Worm (Caenorhabditis elegans) whole organism, midembryonic: ENCODE measurements around the gene E02C12.9.
"Not testable (repeated sequence)": the region's sequence is repeated elsewhere in the genome, so short reads cannot be mapped to it uniquely, and the experiment has no call there.

Source experiments
- T22C8.4 ChIP-seq: fragments of 200-800 bp; sonication (Bioruptor generic); IDR thresholded peaks from 2 replicates; pipeline ENCODE4 v1.3.6; 2022; ENCODE audit warnings: missing genetic modification characterization, missing compliant biosample characterization
- cog-1 ChIP-seq: sonication (generic microtip); optimal IDR thresholded peaks from 2 replicates; lab custom pipeline; 2016; ENCODE audit warnings: missing genetic modification characterization, missing compliant biosample characterization
- flt-1 ChIP-seq: fragments of 200-800 bp; sonication (Bioruptor generic); IDR thresholded peaks from 2 replicates; pipeline ENCODE4 v1.3.6; 2022; ENCODE audit warnings: missing genetic modification characterization, missing compliant biosample characterization
- klf-2 ChIP-seq: fragments of 200-800 bp; sonication (Bioruptor generic); conservative IDR thresholded peaks from 2 replicates; pipeline ENCODE4 v1.3.6; 2022; ENCODE audit warnings: missing genetic modification reagents, missing genetic modification characterization, missing compliant biosample characterization
- med-1 ChIP-seq: sonication (generic microtip); optimal IDR thresholded peaks from 2 replicates; lab custom pipeline; 2017; ENCODE audit warnings: missing genetic modification characterization, mild to moderate bottlenecking, missing compliant biosample characterization, antibody characterized with exemption, missing genetic modification reagents; ENCODE audit not compliant: insufficient read depth
- ref-1 ChIP-seq: fragments of 200-800 bp; sonication (Bioruptor generic); conservative IDR thresholded peaks from 2 replicates; pipeline ENCODE4 v1.3.6; 2022; ENCODE audit warnings: missing genetic modification reagents, missing genetic modification characterization, missing compliant biosample characterization
- tab-1 ChIP-seq: fragments of 200-800 bp; sonication (Bioruptor generic); IDR thresholded peaks from 2 replicates; pipeline ENCODE4 v1.3.6; 2022; ENCODE audit warnings: missing genetic modification characterization, missing compliant biosample characterization
- ztf-23 ChIP-seq: fragments of 200-800 bp; sonication (Bioruptor generic); IDR thresholded peaks from 2 replicates; pipeline ENCODE4 v1.3.6; 2022; ENCODE audit warnings: missing genetic modification reagents, missing genetic modification characterization, missing compliant biosample characterization
- ztf-29 ChIP-seq: fragments of 200-800 bp; sonication (Bioruptor generic); IDR thresholded peaks from 2 replicates; pipeline ENCODE4 v1.3.6; 2022; ENCODE audit warnings: missing genetic modification reagents, missing genetic modification characterization, missing compliant biosample characterization

E02C12.9 gene

ce11 chrV:9386143-9386542, 10.9 kb upstream of the E02C12.9 start, which contains the start of gene hum-2:
hum-2 (plus strand) TSS chrV:9386175.
- TF ChIP-seq flt-1 (GFP tag; lab: Robert Waterston, UW): no peak
- no peak for TF ChIP-seq cog-1 (tag; lab: Kevin White, UChicago)
- no peak for TF ChIP-seq klf-2 (GFP tag; lab: Robert Waterston, UW)
- TF ChIP-seq ztf-29 (GFP tag; lab: Robert Waterston, UW): no peak
- TF ChIP-seq T22C8.4 (GFP tag; lab: Robert Waterston, UW): no peak
- TF ChIP-seq med-1: no peak
- no peak for TF ChIP-seq ref-1 (GFP tag; lab: Robert Waterston, UW)
- no peak for TF ChIP-seq tab-1 (GFP tag; lab: Robert Waterston, UW)
- no peak for TF ChIP-seq ztf-23 (GFP tag; lab: Robert Waterston, UW)

- TF ChIP-seq cog-1 (tag; lab: Kevin White, UChicago): no peak
Measured at ce11 chrV:9384949-9385348, 9.7 kb upstream of the E02C12.9 start.

- TF ChIP-seq ztf-29 (GFP tag; lab: Robert Waterston, UW) (no peak), ztf-23 (GFP tag; lab: Robert Waterston, UW) (no peak), tab-1 (GFP tag; lab: Robert Waterston, UW) (no peak), cog-1 (tag; lab: Kevin White, UChicago) (no peak), T22C8.4 (GFP tag; lab: Robert Waterston, UW) (no peak), flt-1 (GFP tag; lab: Robert Waterston, UW) (no peak), ref-1 (GFP tag; lab: Robert Waterston, UW) (no peak), klf-2 (GFP tag; lab: Robert Waterston, UW) (no peak)
Measured at ce11 chrV:9384359-9384758, 9.1 kb upstream of the E02C12.9 start.

ce11 chrV:9382538-9383328, 7.5 kb upstream of the E02C12.9 start:
- TF ChIP-seq ztf-23 (GFP tag; lab: Robert Waterston, UW) (no peak), ztf-29 (GFP tag; lab: Robert Waterston, UW) (no peak), T22C8.4 (GFP tag; lab: Robert Waterston, UW) (peak; percentile 49; the same call in 1 of the 2 replicates), ref-1 (GFP tag; lab: Robert Waterston, UW) (no peak)

DNA sequence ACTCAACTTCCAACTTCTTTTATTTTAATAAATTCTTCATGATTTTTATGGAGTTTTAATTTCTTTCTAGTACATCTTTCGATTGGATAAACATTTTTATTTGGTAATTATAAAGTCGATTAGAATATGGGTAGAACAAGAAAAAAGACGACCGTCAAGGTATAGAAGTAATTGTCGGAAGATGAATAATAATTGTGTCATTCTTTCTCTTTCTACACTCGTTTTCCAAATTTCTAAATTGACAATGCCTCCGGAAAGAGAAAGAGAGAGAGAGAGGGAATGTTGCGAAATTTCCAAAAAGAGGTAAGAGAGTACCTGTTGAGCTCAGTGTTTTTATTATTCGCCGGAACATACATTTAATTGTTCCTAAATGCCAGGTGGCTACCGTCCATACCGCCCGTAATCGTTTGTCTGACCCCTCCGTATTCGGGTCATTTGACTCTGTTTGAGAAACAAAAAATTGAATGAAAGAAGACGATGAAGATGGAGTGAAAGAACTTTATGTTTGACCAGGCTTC, 6.6 kb upstream of the E02C12.9 start, which contains the start of gene E02C12.12:
Gene E02C12.12 (minus strand): TSS at position 468 of the 518 bp plus-strand sequence.
- TF ChIP-seq ref-1 (GFP tag; lab: Robert Waterston, UW) (no peak), tab-1 (GFP tag; lab: Robert Waterston, UW) (no peak), ztf-23 (GFP tag; lab: Robert Waterston, UW) (no peak), ztf-29 (GFP tag; lab: Robert Waterston, UW) (no peak), cog-1 (tag; lab: Kevin White, UChicago) (no peak), klf-2 (GFP tag; lab: Robert Waterston, UW) (no peak), med-1 (no peak), flt-1 (GFP tag; lab: Robert Waterston, UW) (no peak), T22C8.4 (GFP tag; lab: Robert Waterston, UW) (no peak)

DNA sequence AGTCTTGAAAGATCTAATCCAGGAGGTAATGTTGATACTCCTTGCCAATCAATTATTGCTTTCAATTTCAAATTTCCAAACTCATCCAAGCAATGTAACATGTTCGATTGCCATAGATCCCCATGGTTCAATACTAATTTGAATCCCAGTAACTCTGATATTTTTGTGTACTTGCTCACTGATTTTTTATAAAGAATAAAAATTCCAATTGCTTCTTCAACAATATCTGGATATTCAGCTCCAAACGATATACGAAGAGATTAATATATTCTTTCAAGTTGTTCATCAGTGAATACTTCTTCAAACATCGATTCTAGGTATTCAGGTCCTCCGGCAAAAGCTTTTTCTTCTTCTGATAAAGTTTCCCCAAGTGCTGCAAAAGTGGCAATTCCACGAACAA, 4.5 kb upstream of the E02C12.9 start, which contains the start of gene E02C12.11:
Gene E02C12.11 (minus strand): TSS at position 101 of the 400 bp plus-strand sequence.
- not testable (repeated sequence) for TF ChIP-seq T22C8.4, ztf-29, ref-1 (GFP tag; lab: Robert Waterston, UW)

DNA sequence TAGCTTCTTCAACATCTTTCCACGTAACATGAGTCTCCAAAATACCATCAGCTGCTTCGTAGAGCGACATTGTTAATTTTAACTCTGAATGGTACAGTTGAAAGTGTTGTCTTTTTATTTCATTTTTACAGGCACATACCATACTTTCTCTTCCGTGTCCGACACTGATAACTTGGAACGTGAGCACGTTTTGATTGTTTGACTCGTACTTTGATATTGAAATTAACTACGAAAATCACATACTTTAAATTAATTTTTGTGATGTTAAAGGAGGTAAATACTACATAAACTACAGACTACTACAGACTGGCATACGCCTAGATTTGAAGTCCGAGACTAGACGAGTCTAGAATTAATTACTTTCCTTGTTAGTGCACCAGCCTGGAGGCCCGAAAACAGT, 3.1 kb upstream of the E02C12.9 start, which contains the start of gene E02C12.10:
Gene E02C12.10 (minus strand): TSS at position 75 of the 400 bp plus-strand sequence.
- TF ChIP-seq klf-2 (GFP tag; lab: Robert Waterston, UW) (no peak), ref-1 (GFP tag; lab: Robert Waterston, UW) (no peak), ztf-29 (GFP tag; lab: Robert Waterston, UW) (no peak), cog-1 (tag; lab: Kevin White, UChicago) (no peak), T22C8.4 (GFP tag; lab: Robert Waterston, UW) (no peak), flt-1 (GFP tag; lab: Robert Waterston, UW) (no peak), med-1 (no peak), ztf-23 (GFP tag; lab: Robert Waterston, UW) (no peak), tab-1 (GFP tag; lab: Robert Waterston, UW) (no peak)

DNA sequence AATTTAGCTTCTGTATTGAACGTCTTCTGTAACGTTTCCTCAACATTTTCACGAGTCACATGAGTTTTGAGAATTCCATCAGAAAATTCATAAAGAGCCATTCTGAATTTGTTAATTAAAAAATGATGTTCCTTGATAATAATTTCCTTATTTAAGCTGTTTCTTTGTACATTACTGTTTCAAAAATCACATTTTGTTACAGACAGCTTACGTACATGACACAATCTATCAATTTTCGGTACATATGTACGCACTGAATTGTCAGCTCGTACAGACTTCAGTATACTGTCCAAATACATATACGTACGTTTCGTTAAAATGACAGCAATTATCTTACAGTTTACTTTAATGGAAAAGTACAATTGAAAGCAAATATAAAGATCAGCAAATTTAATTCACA, 1.1 kb upstream of the E02C12.9 start, which contains the start of gene E02C12.19:
Gene E02C12.19 (minus strand): TSS at position 101 of the 400 bp plus-strand sequence.
- no peak for TF ChIP-seq ztf-29 (GFP tag; lab: Robert Waterston, UW)

DNA sequence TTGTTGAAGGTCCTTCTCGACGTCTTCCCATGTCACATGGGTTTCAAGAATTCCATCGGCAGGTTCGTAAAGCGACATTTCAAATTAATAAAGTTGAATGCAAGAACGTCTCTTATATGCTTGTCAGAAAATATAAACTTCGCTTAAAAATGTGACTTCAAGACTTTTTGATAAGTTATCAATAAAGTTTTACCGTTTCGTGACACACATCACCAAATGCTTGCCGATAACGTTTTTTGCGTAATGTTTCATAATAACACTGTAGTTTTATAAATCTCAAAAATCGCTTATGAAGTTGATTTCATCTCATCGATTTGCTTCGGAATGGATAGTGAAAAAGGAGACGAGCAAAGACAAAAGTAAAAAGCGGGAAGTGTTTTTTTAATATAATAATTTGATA, 1.8 kb downstream of the E02C12.9 start, which contains the start of gene E02C12.8:
Gene E02C12.8 (minus strand): TSS at position 141 of the 400 bp plus-strand sequence.
- TF ChIP-seq flt-1 (GFP tag; lab: Robert Waterston, UW) (no peak), T22C8.4 (GFP tag; lab: Robert Waterston, UW) (no peak), klf-2 (GFP tag; lab: Robert Waterston, UW) (no peak), ztf-29 (GFP tag; lab: Robert Waterston, UW) (no peak), med-1 (no peak), ref-1 (GFP tag; lab: Robert Waterston, UW) (no peak), cog-1 (tag; lab: Kevin White, UChicago) (no peak), ztf-23 (GFP tag; lab: Robert Waterston, UW) (no peak), tab-1 (GFP tag; lab: Robert Waterston, UW) (no peak)
